Worm (Caenorhabditis elegans) whole organism, L4 larva: ENCODE measurements around the gene srd-38.

Source experiments
- F44E2.7 ChIP-seq: fragments of 200-800 bp; sonication (Bioruptor generic); IDR thresholded peaks from 2 replicates; pipeline ENCODE4 v2.1.2; 2022; ENCODE audit warnings: missing genetic modification characterization, missing compliant biosample characterization
- ama-1 ChIP-seq: fragments of 150-350 bp; optimal IDR thresholded peaks from 2 replicates; lab custom pipeline; 2014; ENCODE audit warnings: inconsistent platforms, mixed read lengths
- fkh-10 ChIP-seq: fragments of 150-350 bp; optimal IDR thresholded peaks from 2 replicates; lab custom pipeline; 2014; ENCODE audit warnings: missing biosample characterization, missing genetic modification reagents, missing genetic modification characterization
- fos-1 ChIP-seq: fragments of 150-350 bp; optimal IDR thresholded peaks from 2 replicates; lab custom pipeline; 2014; ENCODE audit warnings: missing biosample characterization, missing genetic modification characterization
- lin-13 ChIP-seq: fragments of 150-350 bp; optimal IDR thresholded peaks from 2 replicates; lab custom pipeline; 2014; ENCODE audit warnings: missing biosample characterization, missing genetic modification reagents, missing genetic modification characterization
- lin-39 ChIP-seq: fragments of 150-350 bp; optimal IDR thresholded peaks from 2 replicates; lab custom pipeline; 2014; ENCODE audit warnings: missing biosample characterization, missing genetic modification reagents, missing genetic modification characterization
- mdl-1 ChIP-seq, 2 experiments: fragments of 150-350 bp in 1 of 2; sonication (generic microtip) in 1 of 2; optimal IDR thresholded peaks; 2 replicates each; lab custom pipeline; 2014 to 2017; ENCODE audit warnings: missing biosample characterization in 2 of 2, missing genetic modification characterization in 2 of 2
- pqm-1 ChIP-seq: sonication (generic microtip); optimal IDR thresholded peaks from 2 replicates; lab custom pipeline; 2017; ENCODE audit warnings: missing biosample characterization, missing genetic modification characterization
- snpc-1.2 ChIP-seq: fragments of 200-800 bp; sonication (Bioruptor generic); IDR thresholded peaks from 2 replicates; pipeline ENCODE4 v1.3.6; 2022; ENCODE audit warnings: missing genetic modification reagents, missing genetic modification characterization, missing compliant biosample characterization
- zfp-2 ChIP-seq: sonication (generic microtip); optimal IDR thresholded peaks from 2 replicates; lab custom pipeline; 2016; ENCODE audit warnings: mild to moderate bottlenecking, missing genetic modification characterization, missing compliant biosample characterization
- zip-11 ChIP-seq: fragments of 200-800 bp; sonication (Bioruptor generic); IDR thresholded peaks from 2 replicates; pipeline ENCODE4 v1.3.6; 2022; ENCODE audit warnings: missing genetic modification characterization, missing compliant biosample characterization

ce11 chrX:13250163-13250562 lies 41.4 kb upstream of the srd-38 start:
- TF ChIP-seq mdl-1 (tag; optimal IDR thresholded peaks at IDR 0.05; lab: Kevin White, UChicago): peak; percentile 38 to 90
- TF ChIP-seq fkh-10 (GFP tag; lab: Kevin White, UChicago): no peak
- TF ChIP-seq fos-1 (tag; lab: Kevin White, UChicago): no peak
- TF ChIP-seq snpc-1.2 (GFP tag; lab: Robert Waterston, UW): no peak
- peak; percentile 66 for TF ChIP-seq pqm-1 (tag; lab: Kevin White, UChicago)
- no peak for TF ChIP-seq lin-13
- no peak for TF ChIP-seq zfp-2 (tag; lab: Kevin White, UChicago)
- no peak for TF ChIP-seq ama-1 (lab: Kevin White, UChicago)
- TF ChIP-seq zip-11 (GFP tag; lab: Robert Waterston, UW): no peak
- no peak for TF ChIP-seq lin-39 (tag; lab: Kevin White, UChicago)
- TF ChIP-seq F44E2.7: no peak
